Fruit fly (Drosophila melanogaster): ENCODE measurements around the gene CG15369.
A peak's percentile ranks its signal among the peaks of the same experiment; 100 is the strongest.

Gene CG15369

dm6 chrX:9255964-9256520 is 39.4 kb downstream of the CG15369 start, which contains the start of gene ric8a:
ric8a (plus strand) TSS chrX:9256168.
- no peak for TF ChIP-seq CG7045 (GFP tag; optimal IDR thresholded peaks at IDR 0.05)
- TF ChIP-seq Mnt (GFP tag; optimal IDR thresholded peaks at IDR 0.05) = peak; percentile 19
- TF ChIP-seq Clk (GFP tag; optimal IDR thresholded peaks at IDR 0.05) = no peak
- no peak for TF ChIP-seq toe (GFP tag; optimal IDR thresholded peaks at IDR 0.05)
- TF ChIP-seq kay (GFP tag; ENCODE audit: borderline replicate concordance) = no peak
- TF ChIP-seq tj (GFP tag; optimal IDR thresholded peaks at IDR 0.05) = peak; percentile 7
- TF ChIP-seq CG11617 (GFP tag; optimal IDR thresholded peaks at IDR 0.05) = peak; percentile 4
- no peak for TF ChIP-seq cnc (optimal IDR thresholded peaks at IDR 0.05)
- peak; percentile 20 for TF ChIP-seq CG14711 (tag; optimal IDR thresholded peaks at IDR 0.05)
- no peak for TF ChIP-seq Crg-1 (GFP tag; optimal IDR thresholded peaks at IDR 0.05)
- no peak for TF ChIP-seq CG7101 (tag; optimal IDR thresholded peaks at IDR 0.05)
- no peak for TF ChIP-seq cic (GFP tag; optimal IDR thresholded peaks at IDR 0.05)

- TF ChIP-seq Mnt (GFP tag; optimal IDR thresholded peaks at IDR 0.05) (no peak), cic (GFP tag; optimal IDR thresholded peaks at IDR 0.05) (no peak), cnc (optimal IDR thresholded peaks at IDR 0.05) (no peak), CG11617 (GFP tag; optimal IDR thresholded peaks at IDR 0.05) (no peak), CG7101 (tag; optimal IDR thresholded peaks at IDR 0.05) (no peak), CG12768 (GFP tag; optimal IDR thresholded peaks at IDR 0.05) (no peak), CG33017 (tag; optimal IDR thresholded peaks at IDR 0.05) (no peak), Crg-1 (GFP tag; optimal IDR thresholded peaks at IDR 0.05) (no peak), CG1620 (GFP tag; optimal IDR thresholded peaks at IDR 0.05) (no peak), tj (GFP tag; optimal IDR thresholded peaks at IDR 0.05) (no peak), Clk (GFP tag; optimal IDR thresholded peaks at IDR 0.05) (no peak), Hr96 (GFP tag; optimal IDR thresholded peaks at IDR 0.05) (no peak), toe (GFP tag; optimal IDR thresholded peaks at IDR 0.05) (no peak), kay (GFP tag; ENCODE audit: borderline replicate concordance) (no peak)
Observed at dm6 chrX:9266082-9266481, 49.4 kb downstream of the CG15369 start.
